Fruit fly (Drosophila melanogaster): ENCODE data around the gene CG42763.
A peak's percentile ranks its signal among the peaks of the same experiment; 100 is the strongest.

The CG42763 gene

dm6 chr2L:8145067-8145808, at the start of gene CG42763, which contains the start of gene CG43394:
Gene CG42763 (minus strand): TSS chr2L:8145107.
Gene CG43394 (plus strand): TSS chr2L:8145758.
- TF ChIP-seq CG17801 (GFP tag; optimal IDR thresholded peaks at IDR 0.05; ENCODE audit: partially characterized antibody), result no peak

dm6 chr2L:8190681-8191080, 45.8 kb upstream of the CG42763 start, which contains the start of gene CG34134:
Gene CG34134 (minus strand): TSS chr2L:8190781.
- TF ChIP-seq CG17801 (GFP tag; optimal IDR thresholded peaks at IDR 0.05; ENCODE audit: partially characterized antibody), result no peak

- TF ChIP-seq CG17801 (GFP tag; optimal IDR thresholded peaks at IDR 0.05; ENCODE audit: partially characterized antibody), result no peak
Observed at dm6 chr2L:8185008-8185407, 40.1 kb upstream of the CG42763 start.

- TF ChIP-seq CG17801 (GFP tag; optimal IDR thresholded peaks at IDR 0.05; ENCODE audit: partially characterized antibody), result no peak
Observed at dm6 chr2L:8171544-8171943, 26.6 kb upstream of the CG42763 start.

- no peak for TF ChIP-seq CG17801 (GFP tag; optimal IDR thresholded peaks at IDR 0.05; ENCODE audit: partially characterized antibody)
Observed at dm6 chr2L:8170600-8171182, 25.8 kb upstream of the CG42763 start.

dm6 chr2L:8168075-8168474, 23.2 kb upstream of the CG42763 start:
- TF ChIP-seq CG17801 (GFP tag; optimal IDR thresholded peaks at IDR 0.05; ENCODE audit: partially characterized antibody), result no peak

- TF ChIP-seq CG17801 (GFP tag; optimal IDR thresholded peaks at IDR 0.05; ENCODE audit: partially characterized antibody), result no peak
Observed at dm6 chr2L:8165800-8166576, 21.1 kb upstream of the CG42763 start.

- no peak for TF ChIP-seq CG17801 (GFP tag; optimal IDR thresholded peaks at IDR 0.05; ENCODE audit: partially characterized antibody)
Observed at dm6 chr2L:8164219-8164618, 19.3 kb upstream of the CG42763 start.

dm6 chr2L:8163588-8164166, 18.8 kb upstream of the CG42763 start:
- TF ChIP-seq CG17801 (GFP tag; optimal IDR thresholded peaks at IDR 0.05; ENCODE audit: partially characterized antibody), result peak; percentile 11

dm6 chr2L:8163025-8163351, 18.1 kb upstream of the CG42763 start, which contains the start of gene Piezo:
Gene Piezo (plus strand): TSS chr2L:8163073.
- no peak for TF ChIP-seq CG17801 (GFP tag; optimal IDR thresholded peaks at IDR 0.05; ENCODE audit: partially characterized antibody)

- TF ChIP-seq CG17801 (GFP tag; optimal IDR thresholded peaks at IDR 0.05; ENCODE audit: partially characterized antibody), result peak; percentile 99
Observed at dm6 chr2L:8162307-8163024, 17.6 kb upstream of the CG42763 start, which contains the start of gene Acbp1. Gene Acbp1 (minus strand): TSS chr2L:8162452.

dm6 chr2L:8161994-8162306, 17.0 kb upstream of the CG42763 start:
- no peak for TF ChIP-seq CG17801 (GFP tag; optimal IDR thresholded peaks at IDR 0.05; ENCODE audit: partially characterized antibody)

- TF ChIP-seq CG17801 (GFP tag; optimal IDR thresholded peaks at IDR 0.05; ENCODE audit: partially characterized antibody), result peak; percentile 92
Observed at dm6 chr2L:8159498-8159897, 14.6 kb upstream of the CG42763 start, which contains the start of the genes PAPLA1 and Rbsn-5. Gene PAPLA1 (minus strand): TSS chr2L:8159638. Gene Rbsn-5 (plus strand): TSS chr2L:8159832.

dm6 chr2L:8157166-8157565, 12.3 kb upstream of the CG42763 start:
- TF ChIP-seq CG17801 (GFP tag; optimal IDR thresholded peaks at IDR 0.05; ENCODE audit: partially characterized antibody), result no peak

- TF ChIP-seq CG17801 (GFP tag; optimal IDR thresholded peaks at IDR 0.05; ENCODE audit: partially characterized antibody), result peak; percentile 65
Observed at dm6 chr2L:8156682-8157081, 11.8 kb upstream of the CG42763 start.

Data from ovary, adult (tissue).